Worm (Caenorhabditis elegans) whole organism, L1 larva: Measurements from ENCODE around the gene C33C12.1.

Source experiments
- F16B12.6 ChIP-seq: fragments of 150-350 bp; optimal IDR thresholded peaks from 2 replicates; lab custom pipeline; 2014; ENCODE audit warnings: missing biosample characterization, missing genetic modification characterization
- alr-1 ChIP-seq: fragments of 200-800 bp; sonication (Bioruptor generic); optimal IDR thresholded peaks from 2 replicates; lab custom pipeline; 2018; ENCODE audit warnings: borderline replicate concordance, mild to moderate bottlenecking, missing genetic modification characterization, missing compliant biosample characterization
- ama-1 ChIP-seq: fragments of 150-350 bp; optimal IDR thresholded peaks from 2 replicates; lab custom pipeline; 2014
- dsc-1 ChIP-seq: sonication (generic microtip); optimal IDR thresholded peaks from 2 replicates; lab custom pipeline; 2016; ENCODE audit warnings: mild to moderate bottlenecking, missing genetic modification characterization, missing compliant biosample characterization
- efl-1 ChIP-seq, 4 experiments: fragments of 150-350 bp; optimal IDR thresholded peaks in 3 of 4; peaks in 1 of 4; 1 replicate in 1 of 4; 2 replicates in 3 of 4; lab custom pipeline; 2014; ENCODE audit warnings: missing biosample characterization in 2 of 4, missing genetic modification characterization in 2 of 4, missing genetic modification reagents in 2 of 4
- egl-27 ChIP-seq, 2 experiments: fragments of 150-350 bp in 1 of 2; sonication (generic microtip); optimal IDR thresholded peaks; 3 replicates each; lab custom pipeline; 2017 to 2018; ENCODE audit warnings: missing biosample characterization in 2 of 2, missing genetic modification characterization in 2 of 2, missing genetic modification reagents in 2 of 2
- elt-3 ChIP-seq, 6 experiments: fragments of 150-350 bp in 1 of 6; sonication (generic microtip); optimal IDR thresholded peaks; 2 replicates each; lab custom pipeline; 2017 to 2018; ENCODE audit warnings: missing biosample characterization in 6 of 6, missing genetic modification characterization in 6 of 6, inconsistent platforms in 1 of 6
- lsy-2 ChIP-seq, 2 experiments: fragments of 150-350 bp; optimal IDR thresholded peaks; 2 replicates each; lab custom pipeline; 2014; ENCODE audit warnings: missing biosample characterization in 2 of 2, missing genetic modification characterization in 2 of 2
- pag-3 ChIP-seq: sonication (generic microtip); optimal IDR thresholded peaks from 2 replicates; lab custom pipeline; 2017; ENCODE audit warnings: missing genetic modification characterization, mild to moderate bottlenecking, missing compliant biosample characterization, antibody characterized with exemption, borderline replicate concordance; ENCODE audit not compliant: insufficient read depth
- rnt-1 ChIP-seq: sonication (generic microtip); optimal IDR thresholded peaks from 2 replicates; lab custom pipeline; 2016; ENCODE audit warnings: mild to moderate bottlenecking, missing genetic modification characterization, moderate library complexity, missing compliant biosample characterization
- unc-86 ChIP-seq: sonication (generic microtip); optimal IDR thresholded peaks from 2 replicates; lab custom pipeline; 2016; ENCODE audit warnings: missing genetic modification characterization, missing compliant biosample characterization

ce11 chrII:2207812-2208211 is 9.8 kb downstream of the C33C12.1 start, which contains the start of gene Y59C2A.1:
- TF ChIP-seq efl-1 (optimal IDR thresholded peaks at IDR 0.05; lab: Kevin White, UChicago) (no peak), efl-1 (GFP tag; optimal IDR thresholded peaks at IDR 0.05 in 1 of 2; lab: Kevin White, UChicago) (no peak), pag-3 (tag; lab: Kevin White, UChicago) (no peak), egl-27 (tag; optimal IDR thresholded peaks at IDR 0.05; lab: Kevin White, UChicago) (no peak), ama-1 (lab: Kevin White, UChicago) (no peak), unc-86 (tag; lab: Kevin White, UChicago) (no peak), rnt-1 (tag; lab: Kevin White, UChicago) (no peak), alr-1 (tag; lab: Kevin White, UChicago) (no peak), dsc-1 (no peak), F16B12.6 (no peak), lsy-2 (tag; optimal IDR thresholded peaks at IDR 0.05; lab: Kevin White, UChicago) (no peak), elt-3 (tag; optimal IDR thresholded peaks at IDR 0.05; lab: Kevin White, UChicago) (no peak)
